Fruit fly (Drosophila melanogaster): ENCODE results near the gene CG33333.

The CG33333 gene

dm6 chr3R:17412458-17413127 is 4.7 kb upstream of the CG33333 start, which contains the start of gene CG42821 (continued):
- TF ChIP-seq Fer3 (tag; optimal IDR thresholded peaks at IDR 0.05) (peak; percentile 32), mirr (GFP tag; optimal IDR thresholded peaks at IDR 0.05) (no peak), fu2 (GFP tag; optimal IDR thresholded peaks at IDR 0.05) (no peak), ken (GFP tag; IDR thresholded peaks at IDR 0.05) (no peak)

- TF ChIP-seq eve (GFP tag; optimal IDR thresholded peaks at IDR 0.05), result no peak
- TF ChIP-seq CG9215 (GFP tag; IDR thresholded peaks at IDR 0.05), result no peak
- TF ChIP-seq chif (GFP tag; optimal IDR thresholded peaks at IDR 0.05), result no peak
- no peak for TF ChIP-seq Xrp1 (GFP tag; IDR thresholded peaks at IDR 0.05)
- no peak for TF ChIP-seq Sox100B (GFP tag; optimal IDR thresholded peaks at IDR 0.05)
- no peak for TF ChIP-seq CG11247 (GFP tag; IDR thresholded peaks at IDR 0.05)
- no peak for TF ChIP-seq Trl (optimal IDR thresholded peaks at IDR 0.05)
- no peak for TF ChIP-seq Trl (GFP tag; optimal IDR thresholded peaks at IDR 0.05)
- TF ChIP-seq Bdp1 (GFP tag; optimal IDR thresholded peaks at IDR 0.05), result no peak
- TF ChIP-seq CG8388 (GFP tag; optimal IDR thresholded peaks at IDR 0.05), result no peak
- no peak for TF ChIP-seq PHDP (tag; optimal IDR thresholded peaks at IDR 0.05)
- TF ChIP-seq trh (GFP tag; optimal IDR thresholded peaks at IDR 0.05), result no peak
- TF ChIP-seq unpg (GFP tag; optimal IDR thresholded peaks at IDR 0.05), result no peak
- no peak for TF ChIP-seq CkIIα-i1 (GFP tag; IDR thresholded peaks at IDR 0.05)
- TF ChIP-seq bcd (GFP tag; optimal IDR thresholded peaks at IDR 0.05), result no peak
- no peak for TF ChIP-seq H2.0 (GFP tag; IDR thresholded peaks at IDR 0.05)
Observed at dm6 chr3R:17413601-17414000, 3.7 kb upstream of the CG33333 start, which contains the start of gene CG42822. TSS of gene CG42822 (plus strand) at chr3R:17413901.

- TF ChIP-seq Scr (GFP tag; IDR thresholded peaks at IDR 0.05; ENCODE audit: partially characterized antibody) (no peak), row (GFP tag; IDR thresholded peaks at IDR 0.05) (no peak), pum (GFP tag; optimal IDR thresholded peaks at IDR 0.05) (no peak), z (GFP tag; IDR thresholded peaks at IDR 0.05) (no peak), emc (GFP tag; optimal IDR thresholded peaks at IDR 0.05) (no peak), gcm2 (GFP tag; optimal IDR thresholded peaks at IDR 0.05) (no peak), fd3F (GFP tag; optimal IDR thresholded peaks at IDR 0.05) (no peak), ci (GFP tag; IDR thresholded peaks at IDR 0.05) (no peak), psq (GFP tag; optimal IDR thresholded peaks at IDR 0.05) (no peak), toy (GFP tag; IDR thresholded peaks at IDR 0.05) (no peak), CG18011 (GFP tag; optimal IDR thresholded peaks at IDR 0.05) (no peak), Pdp1 (GFP tag; optimal IDR thresholded peaks at IDR 0.05) (no peak), CG13424 (tag; optimal IDR thresholded peaks at IDR 0.05) (no peak)
Observed at dm6 chr3R:17415439-17415838, 1.8 kb upstream of the CG33333 start, which contains the start of gene CG5866. TSS of gene CG5866 (plus strand) at chr3R:17415739.

- TF ChIP-seq CG12219 (GFP tag; optimal IDR thresholded peaks at IDR 0.05), result no peak
- TF ChIP-seq Camta (GFP tag; optimal IDR thresholded peaks at IDR 0.05), result no peak
- no peak for TF ChIP-seq Fer1 (GFP tag; optimal IDR thresholded peaks at IDR 0.05)
- no peak for TF ChIP-seq ttk (GFP tag; IDR thresholded peaks at IDR 0.05)
- TF ChIP-seq CTCF (GFP tag; optimal IDR thresholded peaks at IDR 0.05), result no peak
- TF ChIP-seq Fer2 (tag; optimal IDR thresholded peaks at IDR 0.05), result no peak
- TF ChIP-seq CG16815 (GFP tag; optimal IDR thresholded peaks at IDR 0.05), result no peak
- TF ChIP-seq CG11696 (GFP tag; IDR thresholded peaks at IDR 0.05), result no peak
- TF ChIP-seq Taf1 (GFP tag; IDR thresholded peaks at IDR 0.05), result no peak
Observed at dm6 chr3R:17418459-17418858, 1.2 kb downstream of the CG33333 start, which contains the start of gene CG42834. TSS of gene CG42834 (plus strand) at chr3R:17418759.

Data from whole organism, embryonic.